Worm (Caenorhabditis elegans) whole organism, midembryonic: ENCODE results near the gene rop-1.

Experiments
- T22C8.4 ChIP-seq: fragments of 200-800 bp; sonication (Bioruptor generic); IDR thresholded peaks from 2 replicates; pipeline ENCODE4 v1.3.6; 2022; ENCODE audit warnings: missing genetic modification characterization, missing compliant biosample characterization
- cog-1 ChIP-seq: sonication (generic microtip); optimal IDR thresholded peaks from 2 replicates; lab custom pipeline; 2016; ENCODE audit warnings: missing genetic modification characterization, missing compliant biosample characterization
- flt-1 ChIP-seq: fragments of 200-800 bp; sonication (Bioruptor generic); IDR thresholded peaks from 2 replicates; pipeline ENCODE4 v1.3.6; 2022; ENCODE audit warnings: missing genetic modification characterization, missing compliant biosample characterization
- ref-1 ChIP-seq: fragments of 200-800 bp; sonication (Bioruptor generic); conservative IDR thresholded peaks from 2 replicates; pipeline ENCODE4 v1.3.6; 2022; ENCODE audit warnings: missing genetic modification reagents, missing genetic modification characterization, missing compliant biosample characterization
- ztf-23 ChIP-seq: fragments of 200-800 bp; sonication (Bioruptor generic); IDR thresholded peaks from 2 replicates; pipeline ENCODE4 v1.3.6; 2022; ENCODE audit warnings: missing genetic modification reagents, missing genetic modification characterization, missing compliant biosample characterization

DNA sequence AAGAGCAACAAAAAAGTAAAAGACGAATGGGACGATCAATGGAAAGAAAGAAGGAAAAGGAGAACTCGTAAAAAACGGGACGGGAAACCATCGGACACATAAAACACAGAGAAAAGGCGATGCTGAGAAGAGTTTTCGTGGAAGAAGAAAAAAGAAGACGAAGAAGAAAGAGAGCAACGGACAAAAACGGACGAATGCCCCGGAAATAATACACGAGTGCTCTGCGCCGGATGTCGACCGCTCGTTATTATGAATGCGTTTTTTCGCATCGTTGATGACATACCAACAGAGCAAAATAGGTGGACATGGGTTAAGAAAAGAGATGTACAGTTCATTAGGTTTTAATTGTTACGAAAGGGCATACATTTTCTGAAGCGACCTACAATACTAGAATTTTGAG, 20.8 kb upstream of the rop-1 start, which contains the start of gene Y22F5A.11:
- TF ChIP-seq T22C8.4 (GFP tag; lab: Robert Waterston, UW) (no peak), cog-1 (no peak), ref-1 (GFP tag; lab: Robert Waterston, UW) (no peak), flt-1 (GFP tag; lab: Robert Waterston, UW) (no peak), ztf-23 (GFP tag; lab: Robert Waterston, UW) (no peak)
